Fruit fly (Drosophila melanogaster): Measurements from ENCODE around the gene CG8927.

CG8927 gene

dm6 chr3R:16225760-16226159 is 44.9 kb downstream of the CG8927 start (continued):
- peak; percentile 37 for TF ChIP-seq lab (GFP tag; optimal IDR thresholded peaks at IDR 0.05)
- TF ChIP-seq slou (GFP tag; optimal IDR thresholded peaks at IDR 0.05), result no peak
- TF ChIP-seq CG12104 (GFP tag; optimal IDR thresholded peaks at IDR 0.05), result no peak
- no peak for TF ChIP-seq CG7372 (GFP tag; IDR thresholded peaks at IDR 0.05)
- TF ChIP-seq CTCF (GFP tag; optimal IDR thresholded peaks at IDR 0.05), result no peak
- TF ChIP-seq Lpt (GFP tag; optimal IDR thresholded peaks at IDR 0.05), result no peak
- TF ChIP-seq bbx (GFP tag; IDR thresholded peaks at IDR 0.05; ENCODE audit: partially characterized antibody), result no peak
- TF ChIP-seq ewg (GFP tag; optimal IDR thresholded peaks at IDR 0.05), result peak; percentile 81
- TF ChIP-seq CG43689 (GFP tag; IDR thresholded peaks at IDR 0.05), result no peak
- no peak for TF ChIP-seq Gsc (GFP tag; IDR thresholded peaks at IDR 0.05)
- no peak for TF ChIP-seq CG32767 (GFP tag; IDR thresholded peaks at IDR 0.05)
- TF ChIP-seq zf30C (GFP tag; optimal IDR thresholded peaks at IDR 0.05), result no peak
- no peak for TF ChIP-seq grau (tag; optimal IDR thresholded peaks at IDR 0.05)
- TF ChIP-seq dmrt99B (tag; optimal IDR thresholded peaks at IDR 0.05), result no peak
- peak; percentile 0 for TF ChIP-seq CG3281 (GFP tag; optimal IDR thresholded peaks at IDR 0.05)
- TF ChIP-seq ind (GFP tag; optimal IDR thresholded peaks at IDR 0.05), result no peak
- TF ChIP-seq HHEX (GFP tag; optimal IDR thresholded peaks at IDR 0.05), result peak; percentile 2
- TF ChIP-seq gcm (GFP tag; optimal IDR thresholded peaks at IDR 0.05), result no peak
- TF ChIP-seq crp (GFP tag; optimal IDR thresholded peaks at IDR 0.05), result no peak
- no peak for TF ChIP-seq Dref (GFP tag; IDR thresholded peaks at IDR 0.05)
- no peak for TF ChIP-seq CG10274 (GFP tag; optimal IDR thresholded peaks at IDR 0.05)
- TF ChIP-seq D19A (tag; optimal IDR thresholded peaks at IDR 0.05), result no peak
- peak; percentile 42 for TF ChIP-seq Fer1 (GFP tag; optimal IDR thresholded peaks at IDR 0.05)
- TF ChIP-seq CG10321 (GFP tag; IDR thresholded peaks at IDR 0.05), result no peak
- no peak for TF ChIP-seq TFAM (GFP tag; optimal IDR thresholded peaks at IDR 0.05)
- no peak for TF ChIP-seq CG3847 (GFP tag; IDR thresholded peaks at IDR 0.05)
- TF ChIP-seq Pdp1 (GFP tag; optimal IDR thresholded peaks at IDR 0.05), result no peak
- no peak for TF ChIP-seq E2f1 (GFP tag; IDR thresholded peaks at IDR 0.05)
- no peak for TF ChIP-seq CG15601 (tag; optimal IDR thresholded peaks at IDR 0.05)
- peak; percentile 7 for TF ChIP-seq repo (GFP tag; optimal IDR thresholded peaks at IDR 0.05)
- TF ChIP-seq CG10979 (tag; optimal IDR thresholded peaks at IDR 0.05), result no peak
- no peak for TF ChIP-seq CG12071 (GFP tag; optimal IDR thresholded peaks at IDR 0.05)
- no peak for TF ChIP-seq CG11093 (GFP tag; IDR thresholded peaks at IDR 0.05)
- no peak for TF ChIP-seq CG11398 (GFP tag; optimal IDR thresholded peaks at IDR 0.05)
- peak; percentile 73 for TF ChIP-seq CG13894 (tag; optimal IDR thresholded peaks at IDR 0.05)
- TF ChIP-seq tll (GFP tag; optimal IDR thresholded peaks at IDR 0.05), result no peak
- peak; percentile 60 for TF ChIP-seq CG15514 (GFP tag; optimal IDR thresholded peaks at IDR 0.05)
- TF ChIP-seq MESR4 (GFP tag; optimal IDR thresholded peaks at IDR 0.05), result no peak
- TF ChIP-seq Adf1 (GFP tag; IDR thresholded peaks at IDR 0.05), result no peak
- no peak for TF ChIP-seq row (GFP tag; IDR thresholded peaks at IDR 0.05)
- TF ChIP-seq pita (GFP tag; optimal IDR thresholded peaks at IDR 0.05), result no peak
- TF ChIP-seq CG33213 (GFP tag; optimal IDR thresholded peaks at IDR 0.05), result no peak
- TF ChIP-seq CG31441 (GFP tag; IDR thresholded peaks at IDR 0.05), result no peak
- peak; percentile 13 for TF ChIP-seq Hmr (GFP tag; optimal IDR thresholded peaks at IDR 0.05)
- no peak for TF ChIP-seq zen2 (GFP tag; IDR thresholded peaks at IDR 0.05; ENCODE audit: partially characterized antibody)
- peak; percentile 30 for TF ChIP-seq her (GFP tag; optimal IDR thresholded peaks at IDR 0.05)
- no peak for TF ChIP-seq CG10959 (GFP tag; IDR thresholded peaks at IDR 0.05)
- TF ChIP-seq CG14667 (GFP tag; IDR thresholded peaks at IDR 0.05), result no peak
- TF ChIP-seq abd-A (tag; optimal IDR thresholded peaks at IDR 0.05), result peak; percentile 64
- no peak for TF ChIP-seq ro (GFP tag; IDR thresholded peaks at IDR 0.05)
- peak; percentile 6 for TF ChIP-seq Nf-YC (tag; optimal IDR thresholded peaks at IDR 0.05)
- TF ChIP-seq CG10565 (GFP tag; optimal IDR thresholded peaks at IDR 0.05), result no peak
